Fruit fly (Drosophila melanogaster) whole organism, prepupa: ENCODE measurements around the gene Cpr100A.

Experiments
- Blimp-1 ChIP-seq: fragments of 200-800 bp; sonication (Bioruptor generic); optimal IDR thresholded peaks from 3 replicates; lab custom pipeline; 2017; ENCODE audit warnings: missing biosample characterization, missing genetic modification characterization, mild to moderate bottlenecking, moderate library complexity, missing genetic modification reagents
- CG6163 ChIP-seq: fragments of 200-800 bp; sonication (Bioruptor generic); IDR thresholded peaks from 3 replicates; pipeline ENCODE4 v1.3.6; 2022; ENCODE audit warnings: missing biosample characterization, missing genetic modification characterization
- CG6854 ChIP-seq: fragments of 200-800 bp; sonication (Bioruptor generic); optimal IDR thresholded peaks from 2 replicates; lab custom pipeline; 2017; ENCODE audit warnings: missing biosample characterization, mild to moderate bottlenecking, missing genetic modification characterization
- Eip93F ChIP-seq: fragments of 200-800 bp; sonication (Bioruptor generic); optimal IDR thresholded peaks from 2 replicates; lab custom pipeline; 2016; ENCODE audit warnings: missing biosample characterization, mild to moderate bottlenecking, missing genetic modification characterization
- Hr39 ChIP-seq: fragments of 200-800 bp; sonication (Bioruptor generic); optimal IDR thresholded peaks from 2 replicates; lab custom pipeline; 2016; ENCODE audit warnings: missing biosample characterization, missing genetic modification characterization
- Sox15 ChIP-seq: fragments of 200-800 bp; sonication (Bioruptor generic); optimal IDR thresholded peaks from 3 replicates; lab custom pipeline; 2016; ENCODE audit warnings: missing biosample characterization, missing genetic modification characterization
- esn ChIP-seq: fragments of 200-800 bp; sonication (Bioruptor generic); optimal IDR thresholded peaks from 2 replicates; lab custom pipeline; 2016; ENCODE audit warnings: missing biosample characterization, mild to moderate bottlenecking, missing genetic modification characterization, moderate library complexity
- svp ChIP-seq: fragments of 200-800 bp; sonication (Bioruptor generic); peaks from one replicate; lab custom pipeline; 2016; ENCODE audit warnings: missing biosample characterization, missing genetic modification characterization

- TF ChIP-seq CG6163 = no peak
- TF ChIP-seq esn (GFP tag; lab: Kevin White, UChicago) = no peak
- TF ChIP-seq Eip93F (GFP tag; lab: Kevin White, UChicago) = no peak
- no peak for TF ChIP-seq CG6854 (GFP tag; lab: Kevin White, UChicago)
- TF ChIP-seq Sox15 (GFP tag; lab: Kevin White, UChicago) = no peak
- no peak for TF ChIP-seq svp
- no peak for TF ChIP-seq Blimp-1
- no peak for TF ChIP-seq Hr39 (GFP tag; lab: Kevin White, UChicago)
These were observed 12.7 kb downstream of the Cpr100A start for dm6 chr3R:30880024-30880423.
